Worm (Caenorhabditis elegans) whole organism, mixed stage, embryonic: ENCODE results near the gene ZK105.11.

ENCODE experiments used
- M03D4.4 ChIP-seq: sonication (generic microtip); optimal IDR thresholded peaks from 2 replicates; lab custom pipeline; 2017; ENCODE audit warnings: mild to moderate bottlenecking, missing genetic modification characterization, missing compliant biosample characterization
- bed-3 ChIP-seq: fragments of 200-800 bp; sonication (Bioruptor generic); optimal IDR thresholded peaks from 3 replicates; lab custom pipeline; 2018; ENCODE audit warnings: mild to moderate bottlenecking, missing genetic modification characterization, moderate library complexity, missing compliant biosample characterization
- blmp-1 ChIP-seq: fragments of 150-350 bp; optimal IDR thresholded peaks from 2 replicates; lab custom pipeline; 2014; ENCODE audit warnings: missing biosample characterization, missing genetic modification characterization
- ceh-39 ChIP-seq: fragments of 150-350 bp; optimal IDR thresholded peaks from 2 replicates; lab custom pipeline; 2014; ENCODE audit warnings: missing biosample characterization, missing genetic modification characterization
- ceh-43 ChIP-seq: fragments of 200-800 bp; sonication (Bioruptor generic); optimal IDR thresholded peaks from 2 replicates; lab custom pipeline; 2018; ENCODE audit warnings: mild to moderate bottlenecking, missing genetic modification characterization, moderate library complexity, missing compliant biosample characterization
- ceh-83 ChIP-seq: fragments of 200-800 bp; sonication (Bioruptor generic); optimal IDR thresholded peaks from 2 replicates; lab custom pipeline; 2018; ENCODE audit warnings: mild to moderate bottlenecking, missing genetic modification characterization, missing compliant biosample characterization
- ces-1 ChIP-seq: fragments of 150-350 bp; optimal IDR thresholded peaks from 2 replicates; lab custom pipeline; 2014; ENCODE audit warnings: missing biosample characterization, missing genetic modification reagents, missing genetic modification characterization
- drap-1 ChIP-seq: fragments of 200-800 bp; sonication (Bioruptor generic); optimal IDR thresholded peaks from 3 replicates; lab custom pipeline; 2018; ENCODE audit warnings: mild to moderate bottlenecking, missing genetic modification characterization, missing compliant biosample characterization
- flh-1 ChIP-seq: fragments of 200-800 bp; sonication (Bioruptor generic); optimal IDR thresholded peaks from 2 replicates; lab custom pipeline; 2018; ENCODE audit warnings: mild to moderate bottlenecking, missing genetic modification characterization, moderate library complexity, missing compliant biosample characterization
- ham-2 ChIP-seq: fragments of 200-800 bp; sonication (Bioruptor generic); optimal IDR thresholded peaks from 2 replicates; lab custom pipeline; 2018; ENCODE audit warnings: mild to moderate bottlenecking, missing genetic modification characterization, missing compliant biosample characterization
- lin-32 ChIP-seq: fragments of 200-800 bp; sonication (Bioruptor generic); optimal IDR thresholded peaks from 2 replicates; lab custom pipeline; 2018; ENCODE audit warnings: mild to moderate bottlenecking, missing genetic modification characterization, missing compliant biosample characterization
- mab-5 ChIP-seq: fragments of 150-350 bp; optimal IDR thresholded peaks from 2 replicates; lab custom pipeline; 2014; ENCODE audit warnings: missing biosample characterization, missing genetic modification characterization
- mep-1 ChIP-seq: fragments of 150-350 bp; optimal IDR thresholded peaks from 2 replicates; lab custom pipeline; 2017; ENCODE audit warnings: missing biosample characterization, missing genetic modification reagents, missing genetic modification characterization, inconsistent platforms
- mls-2 ChIP-seq: sonication (generic microtip); optimal IDR thresholded peaks from 2 replicates; lab custom pipeline; 2016; ENCODE audit warnings: mild to moderate bottlenecking, missing genetic modification characterization, moderate library complexity, missing compliant biosample characterization
- nhr-12 ChIP-seq: fragments of 150-350 bp; optimal IDR thresholded peaks from 2 replicates; lab custom pipeline; 2014; ENCODE audit warnings: missing biosample characterization, missing genetic modification characterization
- nhr-2 ChIP-seq: fragments of 150-350 bp; optimal IDR thresholded peaks from 2 replicates; lab custom pipeline; 2014; ENCODE audit warnings: missing biosample characterization, missing genetic modification characterization
- nhr-237 ChIP-seq: fragments of 150-350 bp; optimal IDR thresholded peaks from 2 replicates; lab custom pipeline; 2014; ENCODE audit warnings: missing biosample characterization, missing genetic modification characterization
- nhr-28 ChIP-seq: fragments of 150-350 bp; optimal IDR thresholded peaks from 2 replicates; lab custom pipeline; 2014; ENCODE audit warnings: missing biosample characterization, missing genetic modification characterization
- nhr-76 ChIP-seq: sonication (generic microtip); optimal IDR thresholded peaks from 2 replicates; lab custom pipeline; 2017; ENCODE audit warnings: missing biosample characterization, missing genetic modification characterization
- pha-4 ChIP-seq: fragments of 150-350 bp; optimal IDR thresholded peaks from 2 replicates; lab custom pipeline; 2018; ENCODE audit warnings: missing biosample characterization, missing genetic modification reagents, missing genetic modification characterization
- sem-2 ChIP-seq: fragments of 200-800 bp; sonication (Bioruptor generic); optimal IDR thresholded peaks from 2 replicates; lab custom pipeline; 2018; ENCODE audit warnings: mild to moderate bottlenecking, missing genetic modification characterization, missing compliant biosample characterization
- snpc-4 ChIP-seq: fragments of 150-350 bp; optimal IDR thresholded peaks from 2 replicates; lab custom pipeline; 2014; ENCODE audit warnings: missing biosample characterization, missing genetic modification characterization
- sptf-1 ChIP-seq: sonication (generic microtip); optimal IDR thresholded peaks from 2 replicates; lab custom pipeline; 2017; ENCODE audit warnings: mild to moderate bottlenecking, missing genetic modification characterization, moderate library complexity, missing compliant biosample characterization
- unc-120 ChIP-seq: sonication (generic microtip); optimal IDR thresholded peaks from 2 replicates; lab custom pipeline; 2017; ENCODE audit warnings: missing genetic modification characterization, missing compliant biosample characterization; ENCODE audit not compliant: poor library complexity, severe bottlenecking
- unc-39 ChIP-seq: fragments of 150-350 bp; optimal IDR thresholded peaks from 2 replicates; lab custom pipeline; 2014; ENCODE audit warnings: missing biosample characterization, missing genetic modification characterization
- unc-62 ChIP-seq: fragments of 150-350 bp; optimal IDR thresholded peaks from 2 replicates; lab custom pipeline; 2014; ENCODE audit warnings: missing biosample characterization, missing genetic modification reagents, missing genetic modification characterization
- zip-8 ChIP-seq: fragments of 150-350 bp; optimal IDR thresholded peaks from 2 replicates; lab custom pipeline; 2014; ENCODE audit warnings: missing biosample characterization, missing genetic modification characterization

Gene ZK105.11

ce11 chrV:7745903-7746302 lies 37.5 kb upstream of the ZK105.11 start:
- TF ChIP-seq ham-2 (GFP tag; lab: Kevin White, UChicago): peak; percentile 86
- TF ChIP-seq nhr-2: peak; percentile 39
- TF ChIP-seq unc-120 (tag; lab: Kevin White, UChicago): peak; percentile 18
- no peak for TF ChIP-seq nhr-12 (tag; lab: Kevin White, UChicago)
- TF ChIP-seq drap-1 (GFP tag; lab: Kevin White, UChicago): no peak
- peak; percentile 99 for TF ChIP-seq unc-62 (GFP tag; lab: Kevin White, UChicago)

DNA sequence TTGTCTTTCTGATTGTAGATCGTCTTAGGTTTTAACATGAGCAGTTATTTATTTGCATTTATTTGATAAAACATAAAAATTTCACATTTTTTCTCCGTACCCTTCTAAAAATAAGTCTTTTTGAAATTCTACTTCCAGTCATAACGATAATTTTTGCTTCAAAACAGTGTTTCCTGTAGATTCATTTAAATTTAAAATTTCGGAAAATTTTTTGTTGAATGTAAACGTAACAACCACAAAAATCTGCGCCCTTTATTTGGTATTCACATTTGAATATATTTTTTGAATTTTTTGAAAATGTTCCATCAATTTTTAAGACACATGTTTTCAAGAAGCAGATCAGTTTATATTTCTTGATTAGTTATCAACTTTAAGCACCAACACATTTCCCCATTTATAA lies 37.0 kb upstream of the ZK105.11 start:
- TF ChIP-seq pha-4 (tag; lab: Kevin White, UChicago): no peak
- TF ChIP-seq mab-5 (tag; lab: Kevin White, UChicago): no peak
- no peak for TF ChIP-seq unc-39 (tag; lab: Kevin White, UChicago)
- no peak for TF ChIP-seq blmp-1 (tag; lab: Kevin White, UChicago)
- TF ChIP-seq ceh-43 (GFP tag; lab: Kevin White, UChicago): no peak
- TF ChIP-seq sem-2 (GFP tag; lab: Kevin White, UChicago): no peak
- TF ChIP-seq ces-1 (GFP tag; lab: Kevin White, UChicago): no peak
- TF ChIP-seq lin-32 (GFP tag; lab: Kevin White, UChicago): no peak
- no peak for TF ChIP-seq mep-1 (tag; lab: Kevin White, UChicago)
- TF ChIP-seq bed-3: no peak
- TF ChIP-seq ham-2 (GFP tag; lab: Kevin White, UChicago): no peak
- TF ChIP-seq nhr-28 (tag; lab: Kevin White, UChicago): no peak
- no peak for TF ChIP-seq drap-1 (GFP tag; lab: Kevin White, UChicago)
- TF ChIP-seq nhr-2: no peak
- TF ChIP-seq ceh-83 (GFP tag; lab: Kevin White, UChicago): no peak
- no peak for TF ChIP-seq snpc-4 (tag; lab: Kevin White, UChicago)
- no peak for TF ChIP-seq flh-1 (GFP tag; lab: Kevin White, UChicago)
- no peak for TF ChIP-seq nhr-12 (tag; lab: Kevin White, UChicago)
- TF ChIP-seq, all 35 proteins: peak for 0

- no peak for TF ChIP-seq bed-3
- no peak for TF ChIP-seq nhr-237 (tag; lab: Kevin White, UChicago)
Observed at ce11 chrV:7744068-7744467, 35.6 kb upstream of the ZK105.11 start.

ce11 chrV:7742485-7742959 lies 34.1 kb upstream of the ZK105.11 start, which contains the start of gene fbxl-5:
TSS of gene fbxl-5 (plus strand) at chrV:7742909.
- TF ChIP-seq blmp-1 (tag; lab: Kevin White, UChicago) (no peak), sptf-1 (tag; lab: Kevin White, UChicago) (no peak), mep-1 (tag; lab: Kevin White, UChicago) (no peak), flh-1 (GFP tag; lab: Kevin White, UChicago) (no peak), sem-2 (GFP tag; lab: Kevin White, UChicago) (no peak), nhr-76 (tag; lab: Kevin White, UChicago) (no peak)

DNA sequence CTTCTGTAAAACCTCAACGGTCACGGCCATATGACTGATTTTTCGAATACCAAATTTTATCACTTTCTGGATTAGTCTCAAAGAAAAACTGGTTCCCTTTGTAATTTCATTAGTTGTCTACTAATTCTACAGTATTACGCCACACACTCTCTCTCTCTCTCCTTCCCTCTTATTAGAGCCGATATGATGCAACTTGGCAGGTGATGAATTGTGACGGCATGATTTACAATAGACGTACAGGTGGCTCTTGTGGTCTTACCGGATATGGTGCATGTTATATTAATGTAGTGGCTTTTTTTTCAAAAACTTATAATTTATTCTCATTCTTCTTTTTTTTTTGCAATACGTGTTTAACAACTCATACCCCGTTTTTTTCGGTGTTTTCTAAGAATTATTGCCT lies 33.5 kb upstream of the ZK105.11 start:
- TF ChIP-seq ceh-39: no peak
- no peak for TF ChIP-seq nhr-237 (tag; lab: Kevin White, UChicago)
- TF ChIP-seq nhr-2: peak; percentile 100
- peak; percentile 55 for TF ChIP-seq unc-62 (GFP tag; lab: Kevin White, UChicago)
- no peak for TF ChIP-seq mls-2 (tag; lab: Kevin White, UChicago)
- TF ChIP-seq snpc-4 (tag; lab: Kevin White, UChicago): no peak
- TF ChIP-seq zip-8 (tag; lab: Kevin White, UChicago): peak; percentile 77
- TF ChIP-seq ham-2 (GFP tag; lab: Kevin White, UChicago): no peak
- TF ChIP-seq ceh-83 (GFP tag; lab: Kevin White, UChicago): no peak
- no peak for TF ChIP-seq M03D4.4
- no peak for TF ChIP-seq bed-3
- TF ChIP-seq unc-120 (tag; lab: Kevin White, UChicago): no peak

ce11 chrV:7739949-7740348 lies 31.5 kb upstream of the ZK105.11 start:
- TF ChIP-seq ces-1 (GFP tag; lab: Kevin White, UChicago) (peak; percentile 9), nhr-2 (peak; percentile 25), nhr-237 (tag; lab: Kevin White, UChicago) (no peak)
